Worm (Caenorhabditis elegans) whole organism, late embryonic: ENCODE results near the gene mogs-1.
A peak's percentile ranks its signal among the peaks of the same experiment; 100 is the strongest.

ENCODE experiments used
- K02D7.2 ChIP-seq: sonication (generic microtip); optimal IDR thresholded peaks from 2 replicates; lab custom pipeline; 2017; ENCODE audit warnings: mild to moderate bottlenecking, missing genetic modification characterization, missing compliant biosample characterization
- ceh-14 ChIP-seq: sonication (generic microtip); optimal IDR thresholded peaks from 2 replicates; lab custom pipeline; 2016; ENCODE audit warnings: missing genotype, missing genetic modification characterization, missing compliant biosample characterization
- ceh-18 ChIP-seq: sonication (generic microtip); optimal IDR thresholded peaks from 2 replicates; lab custom pipeline; 2016; ENCODE audit warnings: missing genetic modification characterization, missing compliant biosample characterization
- ceh-30 ChIP-seq: fragments of 150-350 bp; optimal IDR thresholded peaks from 2 replicates; lab custom pipeline; 2014; ENCODE audit warnings: missing biosample characterization, missing genetic modification characterization
- ceh-31 ChIP-seq: sonication (generic microtip); optimal IDR thresholded peaks from 2 replicates; lab custom pipeline; 2016; ENCODE audit warnings: missing genetic modification characterization, missing compliant biosample characterization
- ceh-6 ChIP-seq: fragments of 200-800 bp; sonication (Bioruptor generic); optimal IDR thresholded peaks from 2 replicates; lab custom pipeline; 2018; ENCODE audit warnings: mild to moderate bottlenecking, missing genetic modification characterization, missing compliant biosample characterization
- ceh-9 ChIP-seq: sonication (generic microtip); optimal IDR thresholded peaks from 2 replicates; lab custom pipeline; 2016; ENCODE audit warnings: mild to moderate bottlenecking, missing genetic modification characterization, inconsistent platforms, missing compliant biosample characterization
- che-1 ChIP-seq: sonication (generic microtip); optimal IDR thresholded peaks from 2 replicates; lab custom pipeline; 2016; ENCODE audit warnings: mild to moderate bottlenecking, missing genetic modification characterization, missing compliant biosample characterization
- dmd-4 ChIP-seq: sonication (generic microtip); optimal IDR thresholded peaks from 2 replicates; lab custom pipeline; 2016; ENCODE audit warnings: borderline replicate concordance, missing genetic modification characterization, missing compliant biosample characterization
- dve-1 ChIP-seq: sonication (generic microtip); optimal IDR thresholded peaks from 2 replicates; lab custom pipeline; 2017; ENCODE audit warnings: antibody characterized with exemption, mild to moderate bottlenecking, missing genetic modification characterization, missing compliant biosample characterization
- elt-2 ChIP-seq: sonication (generic microtip); optimal IDR thresholded peaks from 2 replicates; lab custom pipeline; 2016; ENCODE audit warnings: missing genetic modification reagents, missing genetic modification characterization, missing compliant biosample characterization
- eyg-1 ChIP-seq: sonication (generic microtip); optimal IDR thresholded peaks from 2 replicates; lab custom pipeline; 2016; ENCODE audit warnings: missing genotype, missing genetic modification characterization, missing compliant biosample characterization
- fax-1 ChIP-seq: sonication (generic microtip); optimal IDR thresholded peaks from 2 replicates; lab custom pipeline; 2016; ENCODE audit warnings: missing genotype, missing genetic modification characterization, missing compliant biosample characterization
- fkh-10 ChIP-seq: fragments of 150-350 bp; optimal IDR thresholded peaks from 2 replicates; lab custom pipeline; 2014; ENCODE audit warnings: missing biosample characterization, missing genetic modification reagents, missing genetic modification characterization
- fkh-6 ChIP-seq: sonication (generic microtip); optimal IDR thresholded peaks from 2 replicates; lab custom pipeline; 2016; ENCODE audit warnings: missing genetic modification characterization, missing compliant biosample characterization
- hlh-13 ChIP-seq: fragments of 200-800 bp; sonication (Bioruptor generic); optimal IDR thresholded peaks from 2 replicates; lab custom pipeline; 2018; ENCODE audit warnings: mild to moderate bottlenecking, missing genetic modification characterization, missing compliant biosample characterization
- hlh-30 ChIP-seq: sonication (generic microtip); optimal IDR thresholded peaks from 2 replicates; lab custom pipeline; 2017; ENCODE audit warnings: antibody characterized with exemption, missing genetic modification characterization, missing compliant biosample characterization; ENCODE audit not compliant: insufficient read depth
- hlh-6 ChIP-seq: sonication (generic microtip); optimal IDR thresholded peaks from 2 replicates; lab custom pipeline; 2016; ENCODE audit warnings: missing genotype, missing genetic modification characterization, missing compliant biosample characterization
- lim-6 ChIP-seq: sonication (generic microtip); optimal IDR thresholded peaks from 2 replicates; lab custom pipeline; 2016; ENCODE audit warnings: missing genetic modification characterization, missing compliant biosample characterization
- npax-4 ChIP-seq: sonication (generic microtip); optimal IDR thresholded peaks from 2 replicates; lab custom pipeline; 2016; ENCODE audit warnings: missing genetic modification characterization, missing compliant biosample characterization
- odd-2 ChIP-seq: sonication (generic microtip); optimal IDR thresholded peaks from 2 replicates; lab custom pipeline; 2017; ENCODE audit warnings: antibody characterized with exemption, mild to moderate bottlenecking, missing genetic modification characterization, missing compliant biosample characterization
- pag-3 ChIP-seq: sonication (generic microtip); optimal IDR thresholded peaks from 2 replicates; lab custom pipeline; 2016; ENCODE audit warnings: missing compliant biosample characterization, missing genetic modification characterization, borderline replicate concordance
- pax-1 ChIP-seq: fragments of 150-350 bp; optimal IDR thresholded peaks from 2 replicates; lab custom pipeline; 2014; ENCODE audit warnings: missing biosample characterization, missing genetic modification characterization
- pha-2 ChIP-seq: sonication (generic microtip); optimal IDR thresholded peaks from 2 replicates; lab custom pipeline; 2017; ENCODE audit warnings: mild to moderate bottlenecking, missing genetic modification characterization, missing compliant biosample characterization
- pha-4 ChIP-seq: fragments of 150-350 bp; optimal IDR thresholded peaks from 2 replicates; lab custom pipeline; 2018; ENCODE audit warnings: missing biosample characterization, missing genetic modification reagents, missing genetic modification characterization
- rnt-1 ChIP-seq: sonication (generic microtip); optimal IDR thresholded peaks from 2 replicates; lab custom pipeline; 2016; ENCODE audit warnings: missing genetic modification characterization, missing compliant biosample characterization
- sdc-2 ChIP-seq: sonication (generic microtip); optimal IDR thresholded peaks from 2 replicates; lab custom pipeline; 2016; ENCODE audit warnings: missing genotype, missing genetic modification characterization, missing compliant biosample characterization
- sox-2 ChIP-seq: fragments of 200-800 bp; sonication (Bioruptor generic); IDR thresholded peaks from 2 replicates; pipeline ENCODE4 v1.3.6; 2022; ENCODE audit warnings: missing genetic modification reagents, missing genetic modification characterization, missing compliant biosample characterization
- sox-4 ChIP-seq: sonication (generic microtip); optimal IDR thresholded peaks from 2 replicates; lab custom pipeline; 2017; ENCODE audit warnings: mild to moderate bottlenecking, missing genetic modification characterization, inconsistent platforms, missing compliant biosample characterization
- tbx-2 ChIP-seq: sonication (generic microtip); optimal IDR thresholded peaks from 2 replicates; lab custom pipeline; 2016; ENCODE audit warnings: missing genetic modification characterization, missing compliant biosample characterization
- tbx-7 ChIP-seq: sonication (generic microtip); optimal IDR thresholded peaks from 2 replicates; lab custom pipeline; 2016; ENCODE audit warnings: missing genotype, missing genetic modification characterization, missing compliant biosample characterization
- unc-3 ChIP-seq, 2 experiments: fragments of 200-800 bp in 1 of 2; sonication (Bioruptor generic) in 1 of 2; sonication (generic microtip) in 1 of 2; conservative IDR thresholded peaks in 1 of 2; optimal IDR thresholded peaks in 1 of 2; 2 replicates each; pipeline versions ENCODE4 v1.3.6 to Lab custom; 2016 to 2022; ENCODE audit warnings: missing compliant biosample characterization in 2 of 2, missing genetic modification characterization in 2 of 2, missing genetic modification reagents in 1 of 2
- unc-55 ChIP-seq: sonication (generic microtip); optimal IDR thresholded peaks from 2 replicates; lab custom pipeline; 2017; ENCODE audit warnings: missing biosample characterization, missing genetic modification reagents, missing genetic modification characterization
- unc-86 ChIP-seq: sonication (generic microtip); optimal IDR thresholded peaks from 2 replicates; lab custom pipeline; 2016; ENCODE audit warnings: missing genetic modification characterization, missing compliant biosample characterization
- ztf-16 ChIP-seq: sonication (generic microtip); optimal IDR thresholded peaks from 2 replicates; lab custom pipeline; 2017; ENCODE audit warnings: missing genetic modification characterization, missing compliant biosample characterization

mogs-1 gene

ce11 chrIV:11015881-11016280, 5.8 kb downstream of the mogs-1 start, which contains the start of gene F13H10.3:
F13H10.3 (minus strand) TSS chrIV:11015953.
- TF ChIP-seq elt-2 (tag; lab: Kevin White, UChicago) (peak; percentile 25), pag-3 (tag; lab: Kevin White, UChicago) (no peak)
- TF ChIP-seq, all 69 proteins: peak for 1

ce11 chrIV:11011920-11012319, 9.8 kb downstream of the mogs-1 start, which contains the start of gene ndx-9:
ndx-9 (minus strand) TSS chrIV:11012020.
- TF ChIP-seq tbx-2 (tag; lab: Kevin White, UChicago) (no peak), unc-86 (tag; lab: Kevin White, UChicago) (no peak), lim-6 (tag; lab: Kevin White, UChicago) (no peak), ceh-30 (tag; lab: Kevin White, UChicago) (no peak), ceh-14 (tag; lab: Kevin White, UChicago) (no peak)

- TF ChIP-seq che-1 (tag; lab: Kevin White, UChicago), result no peak
- no peak for TF ChIP-seq unc-55 (GFP tag; lab: Kevin White, UChicago)
- no peak for TF ChIP-seq odd-2
- no peak for TF ChIP-seq npax-4 (tag; lab: Kevin White, UChicago)
- no peak for TF ChIP-seq ceh-18
- no peak for TF ChIP-seq unc-3 (GFP tag; conservative IDR thresholded peaks at IDR 0.05; lab: Robert Waterston, UW)
- TF ChIP-seq unc-3 (tag; optimal IDR thresholded peaks at IDR 0.05; lab: Kevin White, UChicago), result no peak
- no peak for TF ChIP-seq hlh-6 (tag; lab: Kevin White, UChicago)
- TF ChIP-seq pax-1 (tag; lab: Kevin White, UChicago), result no peak
- no peak for TF ChIP-seq dve-1 (tag; lab: Kevin White, UChicago)
- no peak for TF ChIP-seq tbx-2 (tag; lab: Kevin White, UChicago)
- no peak for TF ChIP-seq ceh-6
Observed at ce11 chrIV:11009928-11010327, 11.8 kb downstream of the mogs-1 start.

DNA sequence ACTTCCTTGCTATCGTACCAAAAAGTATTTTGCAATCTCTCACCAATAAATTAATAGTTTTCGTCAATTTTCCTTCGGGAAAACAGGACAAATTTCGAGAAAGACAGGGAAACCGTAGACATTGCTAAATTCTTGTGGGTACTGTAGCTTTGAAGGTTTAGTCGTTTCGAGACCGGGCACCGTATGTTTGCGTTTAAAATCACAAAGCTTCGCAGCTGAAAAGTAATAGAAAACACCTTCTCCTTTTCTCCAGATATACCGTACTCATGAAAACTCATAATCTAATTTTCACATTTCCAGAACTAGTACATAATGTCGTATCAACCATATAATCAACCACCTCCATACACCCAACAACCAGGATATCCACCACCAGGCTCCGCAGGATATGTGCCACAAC, 12.7 kb downstream of the mogs-1 start, which contains the start of gene F13H10.6:
Gene F13H10.6, plus strand, starts transcription at position 301 of the 400 bp plus-strand sequence.
- TF ChIP-seq sox-2 (GFP tag; lab: Robert Waterston, UW) (no peak), dmd-4 (tag; lab: Kevin White, UChicago) (no peak), hlh-13 (no peak), sox-4 (tag; lab: Kevin White, UChicago) (no peak), fax-1 (no peak), fkh-10 (no peak), sdc-2 (tag; lab: Kevin White, UChicago) (no peak), K02D7.2 (no peak), ceh-31 (tag; lab: Kevin White, UChicago) (no peak), elt-2 (tag; lab: Kevin White, UChicago) (no peak), ceh-9 (no peak), fkh-6 (tag; lab: Kevin White, UChicago) (no peak), ceh-6 (no peak), eyg-1 (no peak), rnt-1 (tag; lab: Kevin White, UChicago) (no peak), tbx-7 (tag; lab: Kevin White, UChicago) (no peak), unc-3 (GFP tag; conservative IDR thresholded peaks at IDR 0.05; lab: Robert Waterston, UW) (no peak), unc-3 (tag; optimal IDR thresholded peaks at IDR 0.05; lab: Kevin White, UChicago) (no peak), pha-2 (tag; lab: Kevin White, UChicago) (no peak), ceh-18 (no peak), ztf-16 (tag; lab: Kevin White, UChicago) (no peak)

- TF ChIP-seq hlh-30 (tag; lab: Kevin White, UChicago) (peak; percentile 20), pha-4 (tag; lab: Kevin White, UChicago) (no peak)
Observed at ce11 chrIV:11008255-11008654, 13.5 kb downstream of the mogs-1 start.
